Fruit fly (Drosophila melanogaster): ENCODE results near the gene Nnp-1.

dm6 chr2L:13349237-13349902 lies 16.6 kb downstream of the Nnp-1 start:
- no peak for TF ChIP-seq h (GFP tag; optimal IDR thresholded peaks at IDR 0.05)
- no peak for TF ChIP-seq HLH106 (tag; optimal IDR thresholded peaks at IDR 0.05)
- TF ChIP-seq sage (GFP tag; optimal IDR thresholded peaks at IDR 0.05) = no peak
- no peak for TF ChIP-seq Dif (GFP tag; optimal IDR thresholded peaks at IDR 0.05; ENCODE audit: partially characterized antibody)
- TF ChIP-seq jim (GFP tag; optimal IDR thresholded peaks at IDR 0.05) = no peak
- no peak for TF ChIP-seq Mio (GFP tag; optimal IDR thresholded peaks at IDR 0.05)
- TF ChIP-seq brk (GFP tag; optimal IDR thresholded peaks at IDR 0.05) = no peak
- TF ChIP-seq CrebA (GFP tag; optimal IDR thresholded peaks at IDR 0.05; ENCODE audit: borderline replicate concordance) = no peak
- no peak for TF ChIP-seq usp (GFP tag; optimal IDR thresholded peaks at IDR 0.05)

All from whole organism, wandering third instar larva.